Fruit fly (Drosophila melanogaster) whole organism: ENCODE data around the gene 825-Oak.
"Not testable (repeated sequence)": the region's sequence is repeated elsewhere in the genome, so short reads cannot be mapped to it uniquely, and the experiment has no call there.

Experiments used
- CG8478 ChIP-seq: fragments of >200 bp; optimal IDR thresholded peaks from 2 replicates; lab custom pipeline; 2018; ENCODE audit warnings: inconsistent platforms
- Dll ChIP-seq: fragments of >200 bp; optimal IDR thresholded peaks from 2 replicates; lab custom pipeline; 2017
- EcR ChIP-seq, 2 experiments: fragments of >200 bp; optimal IDR thresholded peaks; 2 replicates each; lab custom pipeline; 2017; ENCODE audit warnings: missing biosample characterization in 2 of 2, missing genetic modification characterization in 2 of 2, missing genetic modification reagents in 2 of 2
- pan ChIP-seq: fragments of >200 bp; optimal IDR thresholded peaks from 2 replicates; lab custom pipeline; 2017
- psq ChIP-seq: fragments of >200 bp; optimal IDR thresholded peaks from 2 replicates; lab custom pipeline; 2017
- usp ChIP-seq: fragments of >200 bp; optimal IDR thresholded peaks from 2 replicates; lab custom pipeline; 2017; ENCODE audit warnings: missing biosample characterization, missing genetic modification characterization, mixed read lengths

The 825-Oak gene

dm6 chr3L:19496600-19496999 lies 24.6 kb upstream of the 825-Oak start:
- TF ChIP-seq usp (GFP tag; lab: Kevin White, UChicago) (no peak), Dll (no peak), EcR (GFP tag; optimal IDR thresholded peaks at IDR 0.05; lab: Kevin White, UChicago) (no peak), pan (lab: Kevin White, UChicago) (no peak), psq (lab: Kevin White, UChicago) (no peak), CG8478 (no peak)

- TF ChIP-seq CG8478 (no peak), usp (GFP tag; lab: Kevin White, UChicago) (no peak), psq (lab: Kevin White, UChicago) (no peak), Dll (no peak), pan (lab: Kevin White, UChicago) (no peak), EcR (GFP tag; optimal IDR thresholded peaks at IDR 0.05; lab: Kevin White, UChicago) (no peak)
These were observed 24.1 kb upstream of the 825-Oak start for dm6 chr3L:19495991-19496588.

- TF ChIP-seq CG8478 (no peak), pan (lab: Kevin White, UChicago) (no peak), Dll (no peak), psq (lab: Kevin White, UChicago) (no peak), usp (GFP tag; lab: Kevin White, UChicago) (no peak), EcR (GFP tag; optimal IDR thresholded peaks at IDR 0.05; lab: Kevin White, UChicago) (no peak)
These were observed 22.9 kb upstream of the 825-Oak start for dm6 chr3L:19494954-19495353.

- not testable (repeated sequence) for TF ChIP-seq pan (lab: Kevin White, UChicago); Dll; EcR (GFP tag; optimal IDR thresholded peaks at IDR 0.05; lab: Kevin White, UChicago)
These were observed 15.2 kb upstream of the 825-Oak start, which contains the start of gene CG32212 for dm6 chr3L:19487260-19487659. Gene CG32212, plus strand, starts transcription at chr3L:19487560.

- TF ChIP-seq pan (lab: Kevin White, UChicago): no peak
- TF ChIP-seq EcR (GFP tag; optimal IDR thresholded peaks at IDR 0.05; lab: Kevin White, UChicago): no peak
- no peak for TF ChIP-seq psq (lab: Kevin White, UChicago)
- TF ChIP-seq usp (GFP tag; lab: Kevin White, UChicago): no peak
- TF ChIP-seq Dll: no peak
- TF ChIP-seq CG8478: no peak
These were observed 14.4 kb upstream of the 825-Oak start, which contains the start of gene brv1 for dm6 chr3L:19486398-19486797. Gene brv1, minus strand, starts transcription at chr3L:19486498.

- TF ChIP-seq Dll (no peak), pan (lab: Kevin White, UChicago) (no peak)
These were observed 11.0 kb upstream of the 825-Oak start for dm6 chr3L:19483007-19483406.

dm6 chr3L:19482014-19482413 lies 10.0 kb upstream of the 825-Oak start:
- TF ChIP-seq EcR (GFP tag; optimal IDR thresholded peaks at IDR 0.05; lab: Kevin White, UChicago) (no peak), psq (lab: Kevin White, UChicago) (no peak), pan (lab: Kevin White, UChicago) (no peak), CG8478 (no peak), usp (GFP tag; lab: Kevin White, UChicago) (no peak), Dll (no peak)

- TF ChIP-seq psq (lab: Kevin White, UChicago) (no peak), Dll (no peak), EcR (GFP tag; optimal IDR thresholded peaks at IDR 0.05; lab: Kevin White, UChicago) (no peak), usp (GFP tag; lab: Kevin White, UChicago) (no peak), CG8478 (no peak), pan (lab: Kevin White, UChicago) (no peak)
These were observed 9.2 kb upstream of the 825-Oak start for dm6 chr3L:19481209-19481608.

- not testable (repeated sequence) for TF ChIP-seq EcR (GFP tag; optimal IDR thresholded peaks at IDR 0.05; lab: Kevin White, UChicago); psq (lab: Kevin White, UChicago); Dll
These were observed 3.5 kb upstream of the 825-Oak start, which contains the start of the genes CG18294 and CG32213 for dm6 chr3L:19475478-19475877. Gene CG18294, minus strand, starts transcription at chr3L:19475578. Gene CG32213, plus strand, starts transcription at chr3L:19475839.

- TF ChIP-seq EcR (GFP tag; optimal IDR thresholded peaks at IDR 0.05; lab: Kevin White, UChicago); Dll; CG8478: not testable (repeated sequence)
These were observed 5.0 kb downstream of the 825-Oak start, which contains the start of the genes CG14096 and CG32214 for dm6 chr3L:19466979-19467378. Gene CG14096, minus strand, starts transcription at chr3L:19467079. Gene CG32214, plus strand, starts transcription at chr3L:19467346.

- no peak for TF ChIP-seq Dll
- no peak for TF ChIP-seq psq (lab: Kevin White, UChicago)
- TF ChIP-seq usp (GFP tag; lab: Kevin White, UChicago): no peak
- no peak for TF ChIP-seq CG8478
- TF ChIP-seq pan (lab: Kevin White, UChicago): no peak
- no peak for TF ChIP-seq EcR (GFP tag; optimal IDR thresholded peaks at IDR 0.05; lab: Kevin White, UChicago)
These were observed 7.4 kb downstream of the 825-Oak start, which contains the start of gene CG14095 for dm6 chr3L:19464659-19465058. Gene CG14095, minus strand, starts transcription at chr3L:19464759.

- TF ChIP-seq psq (lab: Kevin White, UChicago) (no peak), CG8478 (no peak), pan (lab: Kevin White, UChicago) (no peak), EcR (GFP tag; optimal IDR thresholded peaks at IDR 0.05; lab: Kevin White, UChicago) (no peak), usp (GFP tag; lab: Kevin White, UChicago) (no peak)
These were observed 25.4 kb downstream of the 825-Oak start, which contains the start of the genes CG33062 and Chd3 for dm6 chr3L:19446394-19447349. Gene CG33062, minus strand, starts transcription at chr3L:19446444. Gene Chd3, plus strand, starts transcription at chr3L:19447173.
